Worm (Caenorhabditis elegans) whole organism, L4 larva: ENCODE data around the gene hlh-29.

ENCODE experiments used
- D1046.2 ChIP-seq: fragments of 200-800 bp; sonication (Bioruptor generic); IDR thresholded peaks from 2 replicates; pipeline ENCODE4 v1.3.6; 2022; ENCODE audit warnings: missing genetic modification characterization, missing compliant biosample characterization
- F10B5.3 ChIP-seq: sonication (generic microtip); optimal IDR thresholded peaks from 2 replicates; lab custom pipeline; 2016; ENCODE audit warnings: mild to moderate bottlenecking, missing genetic modification characterization, missing compliant biosample characterization
- F37D6.2 ChIP-seq: sonication (generic microtip); optimal IDR thresholded peaks from 2 replicates; lab custom pipeline; 2016; ENCODE audit warnings: mild to moderate bottlenecking, missing genetic modification characterization, missing compliant biosample characterization
- F44E2.7 ChIP-seq: fragments of 200-800 bp; sonication (Bioruptor generic); IDR thresholded peaks from 2 replicates; pipeline ENCODE4 v2.1.2; 2022; ENCODE audit warnings: missing genetic modification characterization, missing compliant biosample characterization
- R02D3.7 ChIP-seq: fragments of 150-350 bp; sonication (generic microtip); optimal IDR thresholded peaks from 3 replicates; lab custom pipeline; 2014; ENCODE audit warnings: missing biosample characterization, missing genetic modification characterization
- T20F7.1 ChIP-seq: fragments of 200-800 bp; sonication (Bioruptor generic); optimal IDR thresholded peaks from 2 replicates; lab custom pipeline; 2018; ENCODE audit warnings: mild to moderate bottlenecking, missing genetic modification characterization, missing compliant biosample characterization
- T26A8.4 ChIP-seq: fragments of 200-800 bp; sonication (Bioruptor generic); IDR thresholded peaks from 2 replicates; pipeline ENCODE4 v1.3.6; 2022; ENCODE audit warnings: missing genetic modification characterization, missing compliant biosample characterization
- Y105C5A.15 ChIP-seq: fragments of 200-800 bp; sonication (Bioruptor generic); IDR thresholded peaks from 2 replicates; pipeline ENCODE4 v1.3.6; 2022; ENCODE audit warnings: missing genetic modification characterization, missing compliant biosample characterization
- Y48G9A.11 ChIP-seq: fragments of 200-800 bp; sonication (Bioruptor generic); IDR thresholded peaks from 2 replicates; pipeline ENCODE4 v1.3.6; 2022; ENCODE audit warnings: missing genetic modification reagents, missing genetic modification characterization, missing compliant biosample characterization
- Y5F2A.4 ChIP-seq: fragments of 200-800 bp; sonication (Bioruptor generic); optimal IDR thresholded peaks from 2 replicates; lab custom pipeline; 2018; ENCODE audit warnings: mild to moderate bottlenecking, missing genetic modification characterization, missing compliant biosample characterization
- ZK337.2 ChIP-seq: fragments of 200-800 bp; sonication (Bioruptor generic); IDR thresholded peaks from 2 replicates; pipeline ENCODE4 v1.3.6; 2022; ENCODE audit warnings: missing genetic modification reagents, missing genetic modification characterization, missing compliant biosample characterization
- aha-1 ChIP-seq: fragments of 150-350 bp; peaks from one replicate; lab custom pipeline; 2014; ENCODE audit warnings: missing biosample characterization, missing genetic modification characterization
- aly-2 ChIP-seq: sonication (generic microtip); optimal IDR thresholded peaks from 2 replicates; lab custom pipeline; 2018; ENCODE audit warnings: missing biosample characterization, missing genetic modification characterization
- arid-1 ChIP-seq: fragments of 200-800 bp; sonication (Bioruptor generic); conservative IDR thresholded peaks from 2 replicates; pipeline ENCODE4 v1.3.6; 2022; ENCODE audit warnings: missing genetic modification reagents, missing genetic modification characterization, missing compliant biosample characterization
- ceh-20 ChIP-seq: fragments of 200-800 bp; sonication (Bioruptor generic); IDR thresholded peaks from 2 replicates; pipeline ENCODE4 v1.3.6; 2022; ENCODE audit warnings: missing genetic modification reagents, missing genetic modification characterization, missing compliant biosample characterization
- ceh-32 ChIP-seq: sonication (generic microtip); optimal IDR thresholded peaks from 2 replicates; lab custom pipeline; 2016; ENCODE audit warnings: mild to moderate bottlenecking, missing genetic modification characterization, missing compliant biosample characterization; ENCODE audit not compliant: poor library complexity
- ceh-62 ChIP-seq: sonication (generic microtip); optimal IDR thresholded peaks from 2 replicates; lab custom pipeline; 2017; ENCODE audit warnings: missing biosample characterization, missing genetic modification characterization
- ces-1 ChIP-seq: fragments of 150-350 bp; sonication (generic microtip); optimal IDR thresholded peaks from 4 replicates; lab custom pipeline; 2014; ENCODE audit warnings: missing biosample characterization, missing genetic modification reagents, missing genetic modification characterization
- cey-2 ChIP-seq: sonication (generic microtip); optimal IDR thresholded peaks from 3 replicates; lab custom pipeline; 2017; ENCODE audit warnings: missing genetic modification characterization, mild to moderate bottlenecking, missing compliant biosample characterization, antibody characterized with exemption, borderline replicate concordance; ENCODE audit not compliant: insufficient read depth
- ctbp-1 ChIP-seq: fragments of 200-800 bp; sonication (Bioruptor generic); IDR thresholded peaks from 2 replicates; pipeline ENCODE4 v1.3.6; 2022; ENCODE audit warnings: missing genetic modification reagents, missing genetic modification characterization, missing compliant biosample characterization
- daf-12 ChIP-seq: fragments of 150-350 bp; optimal IDR thresholded peaks from 2 replicates; lab custom pipeline; 2014; ENCODE audit warnings: missing biosample characterization, missing genetic modification reagents, missing genetic modification characterization
- daf-16 ChIP-seq, 3 experiments: sonication (generic microtip); optimal IDR thresholded peaks; 2 replicates each; lab custom pipeline; 2016 to 2017; ENCODE audit warnings: missing genetic modification characterization in 3 of 3, missing genetic modification reagents in 3 of 3, mild to moderate bottlenecking in 2 of 3, missing compliant biosample characterization in 2 of 3, missing biosample characterization in 1 of 3, moderate library complexity in 1 of 3
- dmd-8 ChIP-seq: fragments of 200-800 bp; sonication (Bioruptor generic); IDR thresholded peaks from 2 replicates; pipeline ENCODE4 v1.3.6; 2022; ENCODE audit warnings: missing genetic modification characterization, missing compliant biosample characterization
- dmd-9 ChIP-seq: fragments of 200-800 bp; sonication (Bioruptor generic); IDR thresholded peaks from 2 replicates; pipeline ENCODE4 v1.3.6; 2022; ENCODE audit warnings: missing genetic modification reagents, missing genetic modification characterization, missing compliant biosample characterization
- dpl-1 ChIP-seq: fragments of 150-350 bp; optimal IDR thresholded peaks from 2 replicates; lab custom pipeline; 2014; ENCODE audit warnings: missing biosample characterization, missing genetic modification reagents, missing genetic modification characterization
- dve-1 ChIP-seq: sonication (generic microtip); optimal IDR thresholded peaks from 2 replicates; lab custom pipeline; 2017; ENCODE audit warnings: antibody characterized with exemption, mild to moderate bottlenecking, missing genetic modification characterization, missing compliant biosample characterization; ENCODE audit not compliant: insufficient read depth
- hif-1 ChIP-seq, 2 experiments: sonication (generic microtip); optimal IDR thresholded peaks; 2 replicates each; lab custom pipeline; 2016 to 2017; ENCODE audit warnings: missing compliant biosample characterization in 2 of 2, missing genetic modification characterization in 2 of 2, missing genetic modification reagents in 2 of 2, missing genotype in 2 of 2, mild to moderate bottlenecking in 1 of 2
- hlh-11 ChIP-seq: fragments of 200-800 bp; sonication (Bioruptor generic); optimal IDR thresholded peaks from 2 replicates; lab custom pipeline; 2018; ENCODE audit warnings: mild to moderate bottlenecking, missing genetic modification characterization, missing compliant biosample characterization
- jun-1 ChIP-seq: fragments of 150-350 bp; optimal IDR thresholded peaks from 2 replicates; lab custom pipeline; 2014; ENCODE audit warnings: missing biosample characterization, missing genetic modification reagents, missing genetic modification characterization
- lin-15B ChIP-seq: fragments of 150-350 bp; sonication (generic microtip); optimal IDR thresholded peaks from 3 replicates; lab custom pipeline; 2014; ENCODE audit warnings: missing biosample characterization, missing genetic modification characterization
- lin-38 ChIP-seq: fragments of 200-800 bp; sonication (Bioruptor generic); IDR thresholded peaks from 2 replicates; pipeline ENCODE4 v1.3.6; 2022; ENCODE audit warnings: missing genetic modification reagents, missing genetic modification characterization, missing compliant biosample characterization
- lin-39 ChIP-seq: fragments of 150-350 bp; optimal IDR thresholded peaks from 2 replicates; lab custom pipeline; 2014; ENCODE audit warnings: missing biosample characterization, missing genetic modification reagents, missing genetic modification characterization
- lir-3 ChIP-seq: sonication (generic microtip); optimal IDR thresholded peaks from 2 replicates; lab custom pipeline; 2016; ENCODE audit warnings: mild to moderate bottlenecking, missing genetic modification characterization, missing compliant biosample characterization
- madf-5 ChIP-seq, 2 experiments: fragments of 200-800 bp; sonication (Bioruptor generic); IDR thresholded peaks; 2 replicates each; pipeline ENCODE4 v1.3.6; 2022; ENCODE audit warnings: missing compliant biosample characterization in 2 of 2, missing genetic modification characterization in 2 of 2
- mxl-3 ChIP-seq: fragments of 200-800 bp; sonication (Bioruptor generic); optimal IDR thresholded peaks from 2 replicates; lab custom pipeline; 2018; ENCODE audit warnings: mild to moderate bottlenecking, missing genetic modification characterization, missing compliant biosample characterization
- nhr-11 ChIP-seq: fragments of 150-350 bp; optimal IDR thresholded peaks from 2 replicates; lab custom pipeline; 2014; ENCODE audit warnings: missing biosample characterization, missing genetic modification characterization
- nhr-237 ChIP-seq: sonication (generic microtip); optimal IDR thresholded peaks from 2 replicates; lab custom pipeline; 2017; ENCODE audit warnings: missing biosample characterization, missing genetic modification characterization
- nhr-25 ChIP-seq: sonication (generic microtip); optimal IDR thresholded peaks from 2 replicates; lab custom pipeline; 2017; ENCODE audit warnings: missing genetic modification characterization, mild to moderate bottlenecking, missing compliant biosample characterization, antibody characterized with exemption, moderate library complexity, borderline replicate concordance; ENCODE audit not compliant: insufficient read depth
- nhr-28 ChIP-seq: fragments of 150-350 bp; optimal IDR thresholded peaks from 2 replicates; lab custom pipeline; 2014; ENCODE audit warnings: missing biosample characterization, missing genetic modification characterization
- pqm-1 ChIP-seq: sonication (generic microtip); optimal IDR thresholded peaks from 2 replicates; lab custom pipeline; 2017; ENCODE audit warnings: missing biosample characterization, missing genetic modification characterization
- saeg-2 ChIP-seq: fragments of 200-800 bp; sonication (Bioruptor generic); IDR thresholded peaks from 2 replicates; pipeline ENCODE4 v1.3.6; 2022; ENCODE audit warnings: missing genetic modification reagents, missing genetic modification characterization, missing compliant biosample characterization
- sdz-12 ChIP-seq: fragments of 200-800 bp; sonication (Bioruptor generic); optimal IDR thresholded peaks from 2 replicates; lab custom pipeline; 2018; ENCODE audit warnings: mild to moderate bottlenecking, missing genetic modification characterization, missing compliant biosample characterization
- snpc-1.2 ChIP-seq: fragments of 200-800 bp; sonication (Bioruptor generic); IDR thresholded peaks from 2 replicates; pipeline ENCODE4 v1.3.6; 2022; ENCODE audit warnings: missing genetic modification reagents, missing genetic modification characterization, missing compliant biosample characterization
- spr-1 ChIP-seq: sonication (generic microtip); optimal IDR thresholded peaks from 2 replicates; lab custom pipeline; 2016; ENCODE audit warnings: mild to moderate bottlenecking, missing genetic modification characterization, missing compliant biosample characterization
- spr-3 ChIP-seq: fragments of 200-800 bp; sonication (Bioruptor generic); optimal IDR thresholded peaks from 2 replicates; lab custom pipeline; 2018; ENCODE audit warnings: mild to moderate bottlenecking, missing genetic modification characterization, missing compliant biosample characterization
- tag-97 ChIP-seq: fragments of 200-800 bp; sonication (Bioruptor generic); IDR thresholded peaks from 2 replicates; pipeline ENCODE4 v1.3.6; 2022; ENCODE audit warnings: missing genetic modification characterization, missing compliant biosample characterization
- vab-7 ChIP-seq: fragments of 200-800 bp; sonication (Bioruptor generic); IDR thresholded peaks from 2 replicates; pipeline ENCODE4 v1.3.6; 2022; ENCODE audit warnings: missing genetic modification reagents, missing genetic modification characterization, missing compliant biosample characterization
- zag-1 ChIP-seq: fragments of 150-350 bp; optimal IDR thresholded peaks from 2 replicates; lab custom pipeline; 2014; ENCODE audit warnings: missing biosample characterization, missing genetic modification characterization
- zip-11 ChIP-seq: fragments of 200-800 bp; sonication (Bioruptor generic); IDR thresholded peaks from 2 replicates; pipeline ENCODE4 v1.3.6; 2022; ENCODE audit warnings: missing genetic modification characterization, missing compliant biosample characterization
- ztf-11 ChIP-seq: fragments of 150-350 bp; optimal IDR thresholded peaks from 2 replicates; lab custom pipeline; 2014; ENCODE audit warnings: missing biosample characterization, missing genetic modification characterization

The hlh-29 gene

ce11 chrX:17513507-17514113 lies 34.8 kb downstream of the hlh-29 start, which contains the start of gene nhr-1:
Gene nhr-1, plus strand, starts transcription at chrX:17514063.
- TF ChIP-seq lin-38 (GFP tag; lab: Robert Waterston, UW) (peak; percentile 34), hlh-11 (tag; lab: Kevin White, UChicago) (peak; percentile 96), nhr-237 (peak; percentile 46), Y105C5A.15 (no peak), vab-7 (GFP tag; lab: Robert Waterston, UW) (0 out of 2 replicates have a peak, but pooled peaks have one; percentile 19), ces-1 (GFP tag; lab: Kevin White, UChicago) (no peak), nhr-25 (tag; lab: Kevin White, UChicago) (peak; percentile 16), lir-3 (tag; lab: Kevin White, UChicago) (no peak), mxl-3 (GFP tag; lab: Kevin White, UChicago) (peak; percentile 92), daf-12 (tag; lab: Kevin White, UChicago) (no peak), dve-1 (tag; lab: Kevin White, UChicago) (peak; percentile 82), arid-1 (GFP tag; lab: Robert Waterston, UW) (peak; percentile 51; the same call in 1 of the 2 replicates), lin-39 (tag; lab: Kevin White, UChicago) (no peak), ceh-62 (tag; lab: Kevin White, UChicago) (no peak), lin-15B (tag; lab: Kevin White, UChicago) (no peak), dpl-1 (peak; percentile 34), nhr-28 (peak; percentile 95), spr-1 (tag; lab: Kevin White, UChicago) (peak; percentile 44), T20F7.1 (no peak), ceh-32 (no peak), zag-1 (tag; lab: Kevin White, UChicago) (peak; percentile 72), sdz-12 (no peak), ZK337.2 (GFP tag; lab: Robert Waterston, UW) (no peak), pqm-1 (tag; lab: Kevin White, UChicago) (peak; percentile 14), snpc-1.2 (GFP tag; lab: Robert Waterston, UW) (no peak), F10B5.3 (peak; percentile 40), D1046.2 (GFP tag; lab: Robert Waterston, UW) (no peak), F37D6.2 (tag; lab: Kevin White, UChicago) (peak; percentile 72), zip-11 (GFP tag; lab: Robert Waterston, UW) (no peak), ceh-20 (GFP tag; lab: Robert Waterston, UW) (peak; percentile 81; the same call in 1 of the 2 replicates), saeg-2 (GFP tag; lab: Robert Waterston, UW) (0 out of 2 replicates have a peak, but pooled peaks have one; percentile 49), Y5F2A.4 (GFP tag; lab: Kevin White, UChicago) (no peak), jun-1 (tag; lab: Kevin White, UChicago) (no peak), hif-1 (tag; optimal IDR thresholded peaks at IDR 0.05; lab: Kevin White, UChicago) (peak; percentile 33 to 83), spr-3 (no peak), aha-1 (peak; percentile 81), cey-2 (tag; lab: Kevin White, UChicago) (no peak), daf-16 (GFP tag; optimal IDR thresholded peaks at IDR 0.05; lab: Kevin White, UChicago) (peak in 1 of 2 experiments; percentile 85), daf-16 (tag; optimal IDR thresholded peaks at IDR 0.05; lab: Kevin White, UChicago) (peak; percentile 71), F44E2.7 (GFP tag; lab: Robert Waterston, UW) (no peak), aly-2 (no peak), T26A8.4 (GFP tag; lab: Robert Waterston, UW) (peak; percentile 72; the same call in 1 of the 2 replicates), ctbp-1 (GFP tag; lab: Robert Waterston, UW) (peak; percentile 81; the same call in 1 of the 2 replicates), nhr-11 (tag; lab: Kevin White, UChicago) (peak; percentile 82), madf-5 (GFP tag; IDR thresholded peaks at IDR 0.05; lab: Robert Waterston, UW) (no peak), ztf-11 (tag; lab: Kevin White, UChicago) (no peak), Y48G9A.11 (no peak), R02D3.7 (no peak), tag-97 (GFP tag; lab: Robert Waterston, UW) (no peak), dmd-8 (GFP tag; lab: Robert Waterston, UW) (no peak), dmd-9 (no peak)
